Fruit fly (Drosophila melanogaster) whole organism, embryonic: ENCODE data around the gene TbCMF46.

Experiments
- Ada2b ChIP-seq: fragments of 200-800 bp; sonication (Bioruptor generic); IDR thresholded peaks from 2 replicates; pipeline ENCODE4 v1.3.6; 2022; ENCODE audit warnings: missing biosample characterization, missing genetic modification characterization
- Adf1 ChIP-seq: fragments of 200-800 bp; sonication (Bioruptor generic); IDR thresholded peaks from 2 replicates; pipeline ENCODE4 v1.3.6; 2022; ENCODE audit warnings: missing biosample characterization, missing genetic modification characterization
- CG14441 ChIP-seq: fragments of 200-800 bp; sonication (Bioruptor generic); IDR thresholded peaks from 2 replicates; pipeline ENCODE4 v1.3.6; 2022; ENCODE audit warnings: missing biosample characterization, missing genetic modification characterization
- CG1529 ChIP-seq: fragments of 200-800 bp; sonication (Bioruptor generic); optimal IDR thresholded peaks from 3 replicates; lab custom pipeline; 2018; ENCODE audit warnings: missing biosample characterization, missing genetic modification characterization
- CG15514 ChIP-seq: fragments of 200-800 bp; sonication (Bioruptor generic); optimal IDR thresholded peaks from 3 replicates; lab custom pipeline; 2017; ENCODE audit warnings: missing biosample characterization, missing genetic modification characterization, mild to moderate bottlenecking, moderate library complexity, missing genetic modification reagents
- CG16815 ChIP-seq: fragments of 200-800 bp; sonication (Bioruptor generic); optimal IDR thresholded peaks from 3 replicates; lab custom pipeline; 2017; ENCODE audit warnings: missing biosample characterization, mild to moderate bottlenecking, missing genetic modification characterization
- CG16863 ChIP-seq: fragments of 200-800 bp; sonication (Bioruptor generic); optimal IDR thresholded peaks from 3 replicates; lab custom pipeline; 2016; ENCODE audit warnings: missing biosample characterization, missing genetic modification characterization
- CG18011 ChIP-seq: fragments of 200-800 bp; sonication (Bioruptor generic); optimal IDR thresholded peaks from 2 replicates; lab custom pipeline; 2017; ENCODE audit warnings: missing biosample characterization, missing genetic modification characterization, mild to moderate bottlenecking, moderate library complexity, missing genotype
- CG1832 ChIP-seq: fragments of 200-800 bp; sonication (Bioruptor generic); optimal IDR thresholded peaks from 2 replicates; lab custom pipeline; 2017; ENCODE audit warnings: missing biosample characterization, mild to moderate bottlenecking, missing genetic modification characterization, inconsistent platforms
- CG2116 ChIP-seq: fragments of 200-800 bp; sonication (Bioruptor generic); optimal IDR thresholded peaks from 3 replicates; lab custom pipeline; 2018; ENCODE audit warnings: missing biosample characterization, mild to moderate bottlenecking, missing genetic modification characterization
- CG33213 ChIP-seq: fragments of 200-800 bp; sonication (Bioruptor generic); optimal IDR thresholded peaks from 3 replicates; lab custom pipeline; 2016; ENCODE audit warnings: missing biosample characterization, missing genetic modification characterization
- CG34376 ChIP-seq: fragments of 200-800 bp; sonication (Bioruptor generic); optimal IDR thresholded peaks from 2 replicates; lab custom pipeline; 2018; ENCODE audit warnings: missing biosample characterization, mild to moderate bottlenecking, missing genetic modification characterization
- CG6765 ChIP-seq: fragments of 200-800 bp; sonication (Bioruptor generic); optimal IDR thresholded peaks from 3 replicates; lab custom pipeline; 2017; ENCODE audit warnings: missing biosample characterization, mild to moderate bottlenecking, missing genetic modification characterization
- CG7745 ChIP-seq: fragments of 200-800 bp; sonication (Bioruptor generic); optimal IDR thresholded peaks from 2 replicates; lab custom pipeline; 2018; ENCODE audit warnings: missing biosample characterization, mild to moderate bottlenecking, missing genetic modification characterization, moderate library complexity
- CG8281 ChIP-seq: fragments of 200-800 bp; sonication (Bioruptor generic); optimal IDR thresholded peaks from 2 replicates; lab custom pipeline; 2018; ENCODE audit warnings: missing biosample characterization, mild to moderate bottlenecking, missing genetic modification characterization, moderate library complexity
- CG9797 ChIP-seq: fragments of 200-800 bp; sonication (Bioruptor generic); optimal IDR thresholded peaks from 3 replicates; lab custom pipeline; 2018; ENCODE audit warnings: missing biosample characterization, mild to moderate bottlenecking, missing genetic modification characterization
- CG9876 ChIP-seq: fragments of 200-800 bp; sonication (Bioruptor generic); optimal IDR thresholded peaks from 2 replicates; lab custom pipeline; 2016; ENCODE audit warnings: missing biosample characterization, missing genetic modification characterization
- CHES-1-like ChIP-seq: fragments of 200-800 bp; sonication (Bioruptor generic); optimal IDR thresholded peaks from 2 replicates; lab custom pipeline; 2016; ENCODE audit warnings: missing biosample characterization, missing genetic modification characterization
- Dad ChIP-seq: fragments of 200-800 bp; sonication (Bioruptor generic); optimal IDR thresholded peaks from 3 replicates; lab custom pipeline; 2016; ENCODE audit warnings: missing biosample characterization, missing genetic modification characterization
- HLH54F ChIP-seq: fragments of 200-800 bp; sonication (Bioruptor generic); optimal IDR thresholded peaks from 3 replicates; lab custom pipeline; 2016; ENCODE audit warnings: missing biosample characterization, missing genetic modification characterization
- Lpt ChIP-seq: fragments of >200 bp; optimal IDR thresholded peaks from 2 replicates; lab custom pipeline; 2018; ENCODE audit warnings: missing biosample characterization, missing genetic modification characterization
- Mad ChIP-seq: fragments of 200-800 bp; sonication (Bioruptor generic); optimal IDR thresholded peaks from 2 replicates; lab custom pipeline; 2016; ENCODE audit warnings: missing biosample characterization, missing genetic modification characterization
- Med ChIP-seq: fragments of 200-800 bp; sonication (Bioruptor generic); peaks from one replicate; lab custom pipeline; 2016; ENCODE audit warnings: missing biosample characterization, missing genetic modification characterization, mild to moderate bottlenecking, inconsistent platforms, moderate library complexity
- Myb ChIP-seq: fragments of 200-800 bp; sonication (Bioruptor generic); optimal IDR thresholded peaks from 2 replicates; lab custom pipeline; 2016; ENCODE audit warnings: missing biosample characterization, missing genetic modification characterization
- Neu2 ChIP-seq: fragments of 200-800 bp; sonication (Bioruptor generic); optimal IDR thresholded peaks from 3 replicates; lab custom pipeline; 2016; ENCODE audit warnings: missing biosample characterization, missing genetic modification characterization, borderline replicate concordance
- Nf-YA ChIP-seq: fragments of 200-800 bp; sonication (Bioruptor generic); IDR thresholded peaks from 2 replicates; pipeline ENCODE4 v1.3.6; 2022; ENCODE audit warnings: missing biosample characterization, missing genetic modification characterization
- Sox100B ChIP-seq: fragments of 200-800 bp; sonication (Bioruptor generic); optimal IDR thresholded peaks from 3 replicates; lab custom pipeline; 2018; ENCODE audit warnings: missing biosample characterization, mild to moderate bottlenecking, missing genetic modification characterization
- Xbp1 ChIP-seq: fragments of 200-800 bp; sonication (Bioruptor generic); optimal IDR thresholded peaks from 3 replicates; lab custom pipeline; 2016; ENCODE audit warnings: missing biosample characterization, mild to moderate bottlenecking, missing genetic modification characterization
- Xrp1 ChIP-seq: fragments of 200-800 bp; sonication (Bioruptor generic); IDR thresholded peaks from 2 replicates; pipeline ENCODE4 v1.3.6; 2022; ENCODE audit warnings: missing biosample characterization, missing genetic modification characterization
- ac ChIP-seq: fragments of 200-800 bp; sonication (Bioruptor generic); optimal IDR thresholded peaks from 3 replicates; lab custom pipeline; 2017; ENCODE audit warnings: missing biosample characterization, mild to moderate bottlenecking, missing genetic modification characterization
- ap ChIP-seq: fragments of 200-800 bp; sonication (Bioruptor generic); IDR thresholded peaks from 2 replicates; pipeline ENCODE4 v1.3.6; 2022; ENCODE audit warnings: missing biosample characterization, missing genetic modification characterization
- ash1 ChIP-seq: fragments of 200-800 bp; sonication (Bioruptor generic); optimal IDR thresholded peaks from 2 replicates; lab custom pipeline; 2018; ENCODE audit warnings: missing biosample characterization, mild to moderate bottlenecking, missing genetic modification characterization
- crol ChIP-seq: fragments of 200-800 bp; sonication (Bioruptor generic); IDR thresholded peaks from 2 replicates; pipeline ENCODE4 v1.3.6; 2022; ENCODE audit warnings: missing biosample characterization, missing genetic modification characterization
- disco-r ChIP-seq: fragments of 200-800 bp; sonication (Bioruptor generic); optimal IDR thresholded peaks from 2 replicates; lab custom pipeline; 2016; ENCODE audit warnings: missing biosample characterization, missing genetic modification characterization
- dmrt11E ChIP-seq: fragments of 200-800 bp; sonication (Bioruptor generic); optimal IDR thresholded peaks from 3 replicates; lab custom pipeline; 2018; ENCODE audit warnings: missing biosample characterization, mild to moderate bottlenecking, missing genetic modification characterization, moderate library complexity
- dpn ChIP-seq, 2 experiments: fragments of 200-800 bp; sonication (Bioruptor generic); optimal IDR thresholded peaks; 3 replicates each; lab custom pipeline; 2016; ENCODE audit warnings: missing biosample characterization in 2 of 2, missing genetic modification characterization in 2 of 2
- emc ChIP-seq: fragments of 200-800 bp; sonication (Bioruptor generic); optimal IDR thresholded peaks from 2 replicates; lab custom pipeline; 2016; ENCODE audit warnings: missing biosample characterization, missing genetic modification characterization
- eve ChIP-seq, 2 experiments: fragments of >200 bp; optimal IDR thresholded peaks; 2 replicates each; lab custom pipeline; 2017; ENCODE audit warnings: missing biosample characterization in 2 of 2, missing genetic modification characterization in 2 of 2
- fd102C ChIP-seq: fragments of 200-800 bp; sonication (Bioruptor generic); optimal IDR thresholded peaks from 2 replicates; lab custom pipeline; 2018; ENCODE audit warnings: missing biosample characterization, mild to moderate bottlenecking, missing genetic modification characterization, moderate library complexity
- fd3F ChIP-seq: fragments of 200-800 bp; sonication (Bioruptor generic); optimal IDR thresholded peaks from 2 replicates; lab custom pipeline; 2018; ENCODE audit warnings: missing biosample characterization, mild to moderate bottlenecking, missing genetic modification characterization, moderate library complexity
- fru ChIP-seq: fragments of >200 bp; optimal IDR thresholded peaks from 2 replicates; lab custom pipeline; 2017
- hkb ChIP-seq, 2 experiments: fragments of 200-800 bp in 1 of 2; fragments of >200 bp in 1 of 2; sonication (Bioruptor generic) in 1 of 2; IDR thresholded peaks in 1 of 2; optimal IDR thresholded peaks in 1 of 2; 2 replicates each; pipeline versions ENCODE4 v1.3.6 to Lab custom; 2017 to 2022; ENCODE audit warnings: missing biosample characterization in 1 of 2, missing genetic modification characterization in 1 of 2
- lmd ChIP-seq: fragments of 200-800 bp; sonication (Bioruptor generic); IDR thresholded peaks from 2 replicates; pipeline ENCODE4 v1.3.6; 2022; ENCODE audit warnings: missing biosample characterization, missing genetic modification characterization
- nmo ChIP-seq: fragments of 200-800 bp; sonication (Bioruptor generic); optimal IDR thresholded peaks from 2 replicates; lab custom pipeline; 2018; ENCODE audit warnings: missing biosample characterization, mild to moderate bottlenecking, missing genetic modification characterization, moderate library complexity
- nom ChIP-seq: fragments of 200-800 bp; sonication (Bioruptor generic); optimal IDR thresholded peaks from 2 replicates; lab custom pipeline; 2017; ENCODE audit warnings: missing biosample characterization, missing genetic modification characterization, mild to moderate bottlenecking, moderate library complexity, missing genetic modification reagents
- pzg ChIP-seq: fragments of 200-800 bp; sonication (Bioruptor generic); optimal IDR thresholded peaks from 3 replicates; lab custom pipeline; 2018; ENCODE audit warnings: missing biosample characterization, mild to moderate bottlenecking, missing genetic modification characterization, moderate library complexity
- sim ChIP-seq: fragments of 200-800 bp; sonication (Bioruptor generic); IDR thresholded peaks from 2 replicates; pipeline ENCODE4 v1.3.6; 2022; ENCODE audit warnings: missing biosample characterization, missing genetic modification characterization
- sna ChIP-seq: fragments of 200-800 bp; sonication (Bioruptor generic); IDR thresholded peaks from 2 replicates; pipeline ENCODE4 v1.3.6; 2022; ENCODE audit warnings: missing biosample characterization, missing genetic modification characterization; ENCODE audit not compliant: partially characterized antibody
- z ChIP-seq: fragments of 200-800 bp; sonication (Bioruptor generic); IDR thresholded peaks from 3 replicates; pipeline ENCODE4 v1.3.6; 2022; ENCODE audit warnings: missing biosample characterization, missing genetic modification characterization

Gene TbCMF46

dm6 chr2L:9918020-9918959, 6.4 kb downstream of the TbCMF46 start, which contains the start of the genes CG5885 and CG4598 (continued):
- TF ChIP-seq CG15514 (peak; percentile 64), CG16863 (GFP tag; lab: Kevin White, UChicago) (peak; percentile 27), CG34376 (GFP tag; lab: Kevin White, UChicago) (peak; percentile 3), Mad (GFP tag; lab: Kevin White, UChicago) (peak; percentile 6), CG7745 (tag; lab: Kevin White, UChicago) (no peak), disco-r (GFP tag; lab: Kevin White, UChicago) (no peak), CG1832 (GFP tag; lab: Kevin White, UChicago) (no peak), HLH54F (GFP tag; lab: Kevin White, UChicago) (peak; percentile 41), dmrt11E (peak; percentile 45), CG18011 (peak; percentile 11), CG2116 (GFP tag; lab: Kevin White, UChicago) (peak; percentile 90), sna (GFP tag; lab: Robert Waterston, UW) (no peak), CG16815 (GFP tag; lab: Kevin White, UChicago) (peak; percentile 40), nmo (peak; percentile 61), Xrp1 (GFP tag; lab: Robert Waterston, UW) (peak; percentile 58), Dad (GFP tag; lab: Kevin White, UChicago) (no peak), CG33213 (no peak), lmd (GFP tag; lab: Robert Waterston, UW) (peak; percentile 60; the same call in 1 of the 2 replicates), sim (GFP tag; lab: Robert Waterston, UW) (no peak; the same call in 1 of the 2 replicates), CHES-1-like (no peak), Med (GFP tag; lab: Kevin White, UChicago) (peak; percentile 85), ash1 (GFP tag; lab: Kevin White, UChicago) (no peak), ac (GFP tag; lab: Kevin White, UChicago) (no peak), nom (GFP tag; lab: Kevin White, UChicago) (peak; percentile 96), CG8281 (no peak), hkb (optimal IDR thresholded peaks at IDR 0.05; lab: Kevin White, UChicago) (no peak), hkb (GFP tag; IDR thresholded peaks at IDR 0.05; lab: Robert Waterston, UW) (peak; percentile 84), z (GFP tag; lab: Robert Waterston, UW) (no peak), Sox100B (peak; percentile 65), CG14441 (no peak), pzg (GFP tag; lab: Kevin White, UChicago) (peak; percentile 90), ap (peak; percentile 66), Myb (GFP tag; lab: Kevin White, UChicago) (peak; percentile 84), emc (GFP tag; lab: Kevin White, UChicago) (no peak), fru (lab: Kevin White, UChicago) (no peak), Nf-YA (no peak), fd102C (GFP tag; lab: Kevin White, UChicago) (no peak), Xbp1 (GFP tag; lab: Kevin White, UChicago) (peak; percentile 81), eve (GFP tag; optimal IDR thresholded peaks at IDR 0.05; lab: Kevin White, UChicago) (no peak), Lpt (GFP tag; lab: Kevin White, UChicago) (no peak), CG6765 (GFP tag; lab: Kevin White, UChicago) (peak; percentile 36), CG1529 (GFP tag; lab: Kevin White, UChicago) (peak; percentile 49), Adf1 (GFP tag; lab: Robert Waterston, UW) (peak; percentile 50), Neu2 (GFP tag; lab: Kevin White, UChicago) (no peak), dpn (GFP tag; optimal IDR thresholded peaks at IDR 0.05; lab: Kevin White, UChicago) (peak; percentile 38 to 74), Ada2b (GFP tag; lab: Robert Waterston, UW) (peak; percentile 85), crol (GFP tag; lab: Robert Waterston, UW) (no peak), CG9797 (GFP tag; lab: Kevin White, UChicago) (peak; percentile 47), CG9876 (no peak), fd3F (peak; percentile 66)
